Worm (Caenorhabditis elegans): ENCODE results near the gene C49F5.8.

The C49F5.8 gene

ce11 chrX:11969085-11969484, 9.1 kb downstream of the C49F5.8 start:
- TF ChIP-seq hlh-11 (tag; optimal IDR thresholded peaks at IDR 0.05) (no peak), pha-4 (GFP tag; IDR thresholded peaks at IDR 0.05) (no peak), pha-4 (tag; optimal IDR thresholded peaks at IDR 0.05) (no peak), F49E8.2 (tag; optimal IDR thresholded peaks at IDR 0.05; ENCODE audit: borderline replicate concordance) (no peak), hlh-30 (tag; optimal IDR thresholded peaks at IDR 0.05; ENCODE audit: insufficient read depth) (peak; percentile 3), nhr-77 (tag; optimal IDR thresholded peaks at IDR 0.05) (no peak), ama-1 (optimal IDR thresholded peaks at IDR 0.05) (no peak), Y48G9A.11 (GFP tag; IDR thresholded peaks at IDR 0.05) (no peak)

- TF ChIP-seq saeg-2 (GFP tag; IDR thresholded peaks at IDR 0.05) (no peak), nhr-42 (GFP tag; IDR thresholded peaks at IDR 0.05) (no peak), zfp-3 (GFP tag; conservative IDR thresholded peaks at IDR 0.05) (0 out of 2 replicates have a peak, but pooled peaks have one; percentile 27), madf-5 (GFP tag; IDR thresholded peaks at IDR 0.05) (no peak), aha-1 (tag) (peak; percentile 99), mdt-29 (GFP tag; IDR thresholded peaks at IDR 0.05) (peak; percentile 41; the same call in 1 of the 2 replicates), unc-62 (GFP tag; optimal IDR thresholded peaks at IDR 0.05 in 1 of 2) (no peak), unc-62 (tag; optimal IDR thresholded peaks at IDR 0.05) (no peak), nhr-76 (tag; optimal IDR thresholded peaks at IDR 0.05) (no peak), ceh-62 (tag; optimal IDR thresholded peaks at IDR 0.05) (no peak), ceh-82 (tag; optimal IDR thresholded peaks at IDR 0.05) (no peak), dmd-6 (GFP tag; IDR thresholded peaks at IDR 0.05) (peak; percentile 21; the same call in 1 of the 2 replicates), ceh-32 (tag; optimal IDR thresholded peaks at IDR 0.05; ENCODE audit: poor library complexity) (no peak), daf-19 (GFP tag; conservative IDR thresholded peaks at IDR 0.05) (no peak), F44E2.7 (GFP tag; IDR thresholded peaks at IDR 0.05) (no peak), daf-16 (GFP tag; optimal IDR thresholded peaks at IDR 0.05) (no peak), daf-16 (tag; optimal IDR thresholded peaks at IDR 0.05) (peak; percentile 14), madf-9 (GFP tag; conservative IDR thresholded peaks at IDR 0.05) (no peak), arid-1 (GFP tag; conservative IDR thresholded peaks at IDR 0.05) (no peak), lin-15B (tag; optimal IDR thresholded peaks at IDR 0.05) (no peak), nhr-102 (tag; optimal IDR thresholded peaks at IDR 0.05) (no peak), nhr-28 (tag; optimal IDR thresholded peaks at IDR 0.05) (peak; percentile 33), egl-43 (GFP tag; IDR thresholded peaks at IDR 0.05) (no peak), F26F4.8 (GFP tag; conservative IDR thresholded peaks at IDR 0.05) (no peak), tra-1 (GFP tag; IDR thresholded peaks at IDR 0.05) (0 out of 2 replicates have a peak, but pooled peaks have one; percentile 29), nhr-6 (tag; optimal IDR thresholded peaks at IDR 0.05) (no peak), hif-1 (tag; optimal IDR thresholded peaks at IDR 0.05) (peak in 1 of 2 experiments; percentile 99), lsy-2 (tag; optimal IDR thresholded peaks at IDR 0.05) (no peak), attf-4 (tag; optimal IDR thresholded peaks at IDR 0.05) (no peak), R02D3.7 (tag; optimal IDR thresholded peaks at IDR 0.05) (no peak), dmd-9 (GFP tag; IDR thresholded peaks at IDR 0.05) (no peak), hlh-11 (tag; optimal IDR thresholded peaks at IDR 0.05) (peak; percentile 7), snpc-1.2 (GFP tag; IDR thresholded peaks at IDR 0.05) (no peak), nhr-77 (tag; optimal IDR thresholded peaks at IDR 0.05) (no peak), dpl-1 (GFP tag; optimal IDR thresholded peaks at IDR 0.05) (no peak), nhr-48 (tag; optimal IDR thresholded peaks at IDR 0.05) (no peak), sdz-12 (GFP tag; optimal IDR thresholded peaks at IDR 0.05) (no peak), fos-1 (tag; optimal IDR thresholded peaks at IDR 0.05) (no peak), zfp-2 (tag; optimal IDR thresholded peaks at IDR 0.05) (no peak), nhr-111 (GFP tag; optimal IDR thresholded peaks at IDR 0.05) (no peak), dve-1 (tag; optimal IDR thresholded peaks at IDR 0.05; ENCODE audit: insufficient read depth) (peak; percentile 15), cey-2 (tag; optimal IDR thresholded peaks at IDR 0.05; ENCODE audit: borderline replicate concordance, insufficient read depth) (no peak), daf-8 (GFP tag; IDR thresholded peaks at IDR 0.05) (no peak), tag-97 (GFP tag; IDR thresholded peaks at IDR 0.05) (no peak), vab-7 (GFP tag; IDR thresholded peaks at IDR 0.05) (no peak)
Observed at ce11 chrX:11969554-11969953, 9.6 kb downstream of the C49F5.8 start.

All from whole organism, L4 larva.